Worm (Caenorhabditis elegans) whole organism, L4 larva: ENCODE data around the gene F21C10.3.

Source experiments
- F10B5.3 ChIP-seq: sonication (generic microtip); optimal IDR thresholded peaks from 2 replicates; lab custom pipeline; 2016; ENCODE audit warnings: mild to moderate bottlenecking, missing genetic modification characterization, missing compliant biosample characterization
- F37D6.2 ChIP-seq: sonication (generic microtip); optimal IDR thresholded peaks from 2 replicates; lab custom pipeline; 2016; ENCODE audit warnings: mild to moderate bottlenecking, missing genetic modification characterization, missing compliant biosample characterization
- F49E8.2 ChIP-seq: sonication (generic microtip); optimal IDR thresholded peaks from 2 replicates; lab custom pipeline; 2016; ENCODE audit warnings: missing compliant biosample characterization, mild to moderate bottlenecking, missing genetic modification characterization, borderline replicate concordance
- R02D3.7 ChIP-seq: fragments of 150-350 bp; sonication (generic microtip); optimal IDR thresholded peaks from 3 replicates; lab custom pipeline; 2014; ENCODE audit warnings: missing biosample characterization, missing genetic modification characterization
- Y75B8A.6 ChIP-seq: fragments of 200-800 bp; sonication (Bioruptor generic); IDR thresholded peaks from 2 replicates; pipeline ENCODE4 v1.3.6; 2022; ENCODE audit warnings: missing genetic modification reagents, missing genetic modification characterization, missing compliant biosample characterization
- ZK337.2 ChIP-seq: fragments of 200-800 bp; sonication (Bioruptor generic); IDR thresholded peaks from 2 replicates; pipeline ENCODE4 v1.3.6; 2022; ENCODE audit warnings: missing genetic modification reagents, missing genetic modification characterization, missing compliant biosample characterization
- ZK546.5 ChIP-seq, 2 experiments: sonication (generic microtip); optimal IDR thresholded peaks; 2 replicates each; lab custom pipeline; 2017; ENCODE audit warnings: missing biosample characterization in 2 of 2, missing genetic modification characterization in 2 of 2
- arid-1 ChIP-seq: fragments of 200-800 bp; sonication (Bioruptor generic); conservative IDR thresholded peaks from 2 replicates; pipeline ENCODE4 v1.3.6; 2022; ENCODE audit warnings: missing genetic modification reagents, missing genetic modification characterization, missing compliant biosample characterization
- ceh-20 ChIP-seq: fragments of 200-800 bp; sonication (Bioruptor generic); IDR thresholded peaks from 2 replicates; pipeline ENCODE4 v1.3.6; 2022; ENCODE audit warnings: missing genetic modification reagents, missing genetic modification characterization, missing compliant biosample characterization
- ces-1 ChIP-seq: fragments of 150-350 bp; sonication (generic microtip); optimal IDR thresholded peaks from 4 replicates; lab custom pipeline; 2014; ENCODE audit warnings: missing biosample characterization, missing genetic modification reagents, missing genetic modification characterization
- daf-8 ChIP-seq: fragments of 200-800 bp; sonication (Bioruptor generic); IDR thresholded peaks from 2 replicates; pipeline ENCODE4 v1.3.6; 2022; ENCODE audit warnings: missing genetic modification characterization, missing compliant biosample characterization
- dmd-6 ChIP-seq: fragments of 200-800 bp; sonication (Bioruptor generic); IDR thresholded peaks from 2 replicates; pipeline ENCODE4 v1.3.6; 2022; ENCODE audit warnings: missing genetic modification reagents, missing genetic modification characterization, missing compliant biosample characterization
- egl-27 ChIP-seq: sonication (generic microtip); optimal IDR thresholded peaks from 3 replicates; lab custom pipeline; 2017; ENCODE audit warnings: missing biosample characterization, missing genetic modification reagents, missing genetic modification characterization
- fos-1 ChIP-seq: fragments of 150-350 bp; optimal IDR thresholded peaks from 2 replicates; lab custom pipeline; 2014; ENCODE audit warnings: missing biosample characterization, missing genetic modification characterization
- hif-1 ChIP-seq, 2 experiments: sonication (generic microtip); optimal IDR thresholded peaks; 2 replicates each; lab custom pipeline; 2016 to 2017; ENCODE audit warnings: missing compliant biosample characterization in 2 of 2, missing genetic modification characterization in 2 of 2, missing genetic modification reagents in 2 of 2, missing genotype in 2 of 2, mild to moderate bottlenecking in 1 of 2
- hlh-11 ChIP-seq: fragments of 200-800 bp; sonication (Bioruptor generic); optimal IDR thresholded peaks from 2 replicates; lab custom pipeline; 2018; ENCODE audit warnings: mild to moderate bottlenecking, missing genetic modification characterization, missing compliant biosample characterization
- hlh-30 ChIP-seq: sonication (generic microtip); optimal IDR thresholded peaks from 2 replicates; lab custom pipeline; 2017; ENCODE audit warnings: antibody characterized with exemption, mild to moderate bottlenecking, missing genetic modification characterization, missing compliant biosample characterization; ENCODE audit not compliant: insufficient read depth
- jun-1 ChIP-seq: fragments of 150-350 bp; optimal IDR thresholded peaks from 2 replicates; lab custom pipeline; 2014; ENCODE audit warnings: missing biosample characterization, missing genetic modification reagents, missing genetic modification characterization
- lin-1 ChIP-seq: fragments of 200-800 bp; sonication (Bioruptor generic); IDR thresholded peaks from 2 replicates; pipeline ENCODE4 v1.3.6; 2022; ENCODE audit warnings: missing genetic modification reagents, missing genetic modification characterization, missing compliant biosample characterization
- lin-29 ChIP-seq: fragments of 200-800 bp; sonication (Bioruptor generic); IDR thresholded peaks from 2 replicates; pipeline ENCODE4 v1.3.6; 2022; ENCODE audit warnings: missing genetic modification reagents, missing genetic modification characterization, missing compliant biosample characterization
- lin-38 ChIP-seq: fragments of 200-800 bp; sonication (Bioruptor generic); IDR thresholded peaks from 2 replicates; pipeline ENCODE4 v1.3.6; 2022; ENCODE audit warnings: missing genetic modification reagents, missing genetic modification characterization, missing compliant biosample characterization
- lir-3 ChIP-seq: sonication (generic microtip); optimal IDR thresholded peaks from 2 replicates; lab custom pipeline; 2016; ENCODE audit warnings: mild to moderate bottlenecking, missing genetic modification characterization, missing compliant biosample characterization
- lsy-2 ChIP-seq, 2 experiments: fragments of 150-350 bp in 1 of 2; sonication (generic microtip) in 1 of 2; optimal IDR thresholded peaks; 2 replicates each; lab custom pipeline; 2014 to 2017; ENCODE audit warnings: missing biosample characterization in 2 of 2, missing genetic modification characterization in 2 of 2
- mdt-29 ChIP-seq: fragments of 200-800 bp; sonication (Bioruptor generic); IDR thresholded peaks from 2 replicates; pipeline ENCODE4 v1.3.6; 2022; ENCODE audit warnings: missing genetic modification reagents, missing genetic modification characterization, missing compliant biosample characterization
- mep-1 ChIP-seq: fragments of 150-350 bp; sonication (generic microtip); optimal IDR thresholded peaks from 3 replicates; lab custom pipeline; 2014; ENCODE audit warnings: missing biosample characterization, missing genetic modification characterization
- mxl-3 ChIP-seq: fragments of 200-800 bp; sonication (Bioruptor generic); optimal IDR thresholded peaks from 2 replicates; lab custom pipeline; 2018; ENCODE audit warnings: mild to moderate bottlenecking, missing genetic modification characterization, missing compliant biosample characterization
- nhr-10 ChIP-seq: fragments of 150-350 bp; optimal IDR thresholded peaks from 2 replicates; lab custom pipeline; 2014; ENCODE audit warnings: missing biosample characterization, missing genetic modification characterization
- nhr-111 ChIP-seq: fragments of 200-800 bp; sonication (Bioruptor generic); optimal IDR thresholded peaks from 2 replicates; lab custom pipeline; 2018; ENCODE audit warnings: mild to moderate bottlenecking, missing genetic modification characterization, missing compliant biosample characterization
- nhr-237 ChIP-seq: sonication (generic microtip); optimal IDR thresholded peaks from 2 replicates; lab custom pipeline; 2017; ENCODE audit warnings: missing biosample characterization, missing genetic modification characterization
- nhr-25 ChIP-seq: sonication (generic microtip); optimal IDR thresholded peaks from 2 replicates; lab custom pipeline; 2017; ENCODE audit warnings: missing genetic modification characterization, mild to moderate bottlenecking, missing compliant biosample characterization, antibody characterized with exemption, moderate library complexity, borderline replicate concordance; ENCODE audit not compliant: insufficient read depth
- nhr-28 ChIP-seq: fragments of 150-350 bp; optimal IDR thresholded peaks from 2 replicates; lab custom pipeline; 2014; ENCODE audit warnings: missing biosample characterization, missing genetic modification characterization
- nhr-41 ChIP-seq: fragments of 200-800 bp; sonication (Bioruptor generic); IDR thresholded peaks from 2 replicates; pipeline ENCODE4 v1.3.6; 2022; ENCODE audit warnings: missing genetic modification reagents, missing genetic modification characterization, missing compliant biosample characterization
- nhr-42 ChIP-seq: fragments of 200-800 bp; sonication (Bioruptor generic); IDR thresholded peaks from 2 replicates; pipeline ENCODE4 v1.3.6; 2022; ENCODE audit warnings: missing genetic modification characterization, missing compliant biosample characterization
- nhr-76 ChIP-seq: fragments of 150-350 bp; optimal IDR thresholded peaks from 2 replicates; lab custom pipeline; 2014; ENCODE audit warnings: missing biosample characterization, missing genetic modification characterization
- pha-4 ChIP-seq, 2 experiments: fragments of 150-350 bp in 1 of 2; fragments of 200-800 bp in 1 of 2; sonication (Bioruptor generic) in 1 of 2; IDR thresholded peaks in 1 of 2; optimal IDR thresholded peaks in 1 of 2; 2 replicates each; pipeline versions ENCODE4 v1.3.6 to Lab custom; 2014 to 2022; ENCODE audit warnings: missing genetic modification characterization in 2 of 2, missing genetic modification reagents in 2 of 2, missing biosample characterization in 1 of 2, missing compliant biosample characterization in 1 of 2
- pqm-1 ChIP-seq: sonication (generic microtip); optimal IDR thresholded peaks from 2 replicates; lab custom pipeline; 2017; ENCODE audit warnings: missing biosample characterization, missing genetic modification characterization
- set-16 ChIP-seq: fragments of 200-800 bp; sonication (Bioruptor generic); IDR thresholded peaks from 2 replicates; pipeline ENCODE4 v1.3.6; 2022; ENCODE audit warnings: missing genetic modification reagents, missing genetic modification characterization, missing compliant biosample characterization
- skn-1 ChIP-seq: fragments of 150-350 bp; optimal IDR thresholded peaks from 2 replicates; lab custom pipeline; 2014; ENCODE audit warnings: missing biosample characterization, missing genetic modification characterization
- snpc-4 ChIP-seq: fragments of 150-350 bp; optimal IDR thresholded peaks from 2 replicates; lab custom pipeline; 2014; ENCODE audit warnings: missing biosample characterization, missing genetic modification characterization
- tag-97 ChIP-seq: fragments of 200-800 bp; sonication (Bioruptor generic); IDR thresholded peaks from 2 replicates; pipeline ENCODE4 v1.3.6; 2022; ENCODE audit warnings: missing genetic modification characterization, missing compliant biosample characterization
- tra-1 ChIP-seq: fragments of 200-800 bp; sonication (Bioruptor generic); IDR thresholded peaks from 2 replicates; pipeline ENCODE4 v1.3.6; 2022; ENCODE audit warnings: missing genetic modification reagents, missing genetic modification characterization, missing compliant biosample characterization
- zip-11 ChIP-seq: fragments of 200-800 bp; sonication (Bioruptor generic); IDR thresholded peaks from 2 replicates; pipeline ENCODE4 v1.3.6; 2022; ENCODE audit warnings: missing genetic modification characterization, missing compliant biosample characterization
- zip-2 ChIP-seq: fragments of 150-350 bp; optimal IDR thresholded peaks from 2 replicates; lab custom pipeline; 2014; ENCODE audit warnings: missing biosample characterization, missing genetic modification characterization

The F21C10.3 gene

DNA sequence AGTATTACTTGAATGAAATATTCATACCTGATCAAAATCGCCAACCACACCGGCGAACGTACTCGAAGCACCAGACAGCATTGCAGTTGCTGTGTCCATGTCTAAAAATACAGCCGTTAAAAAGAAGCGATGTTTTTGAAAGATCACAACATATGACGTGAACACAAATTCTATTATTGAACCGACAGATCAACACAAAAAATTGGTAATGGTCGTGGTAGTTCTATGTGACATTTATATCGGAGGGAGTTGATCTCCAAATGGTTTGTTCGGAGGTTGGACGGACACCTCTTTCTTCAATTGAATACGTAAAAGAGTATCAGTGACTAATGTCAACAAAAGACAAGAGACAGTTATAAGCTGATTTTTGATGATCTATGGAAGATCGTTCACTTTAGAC lies 13.4 kb downstream of the F21C10.3 start, which contains the start of gene pitr-3:
pitr-3 (minus strand) TSS at position 101 of the 400 bp plus-strand sequence.
- TF ChIP-seq arid-1 (no peak), nhr-10 (tag; lab: Kevin White, UChicago) (no peak), set-16 (GFP tag; lab: Robert Waterston, UW) (no peak), zip-11 (GFP tag; lab: Robert Waterston, UW) (no peak), F10B5.3 (no peak), ZK546.5 (tag; optimal IDR thresholded peaks at IDR 0.05; lab: Kevin White, UChicago) (no peak), zip-2 (tag; lab: Kevin White, UChicago) (no peak), skn-1 (tag; lab: Kevin White, UChicago) (no peak), dmd-6 (GFP tag; lab: Robert Waterston, UW) (no peak), pha-4 (GFP tag; IDR thresholded peaks at IDR 0.05; lab: Robert Waterston, UW) (no peak), pha-4 (tag; optimal IDR thresholded peaks at IDR 0.05; lab: Kevin White, UChicago) (no peak), F37D6.2 (tag; lab: Kevin White, UChicago) (no peak), nhr-76 (tag; lab: Kevin White, UChicago) (no peak), lin-29 (GFP tag; lab: Robert Waterston, UW) (no peak), mdt-29 (no peak), F49E8.2 (tag; lab: Kevin White, UChicago) (no peak), ceh-20 (GFP tag; lab: Robert Waterston, UW) (no peak), Y75B8A.6 (no peak)

DNA sequence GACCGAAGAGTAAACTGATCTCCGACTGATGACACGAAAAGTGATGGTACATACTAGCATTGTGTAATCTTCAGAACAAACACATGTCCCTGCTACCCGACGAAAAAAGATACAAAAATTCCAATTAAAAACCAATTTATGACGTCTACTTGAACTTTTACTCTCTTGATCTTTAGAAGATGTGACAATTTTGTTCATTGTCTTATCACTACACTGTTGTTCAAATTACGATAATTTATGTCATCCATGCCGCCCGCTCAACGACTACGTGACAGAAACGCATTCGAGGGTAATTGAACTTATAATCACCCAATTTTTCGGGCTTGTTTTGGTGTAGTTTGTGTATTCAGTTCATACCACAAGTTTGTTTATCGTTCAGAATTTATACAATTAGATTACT lies 16.0 kb downstream of the F21C10.3 start:
- peak; percentile 23 for TF ChIP-seq nhr-28
- TF ChIP-seq zip-11 (GFP tag; lab: Robert Waterston, UW), result no peak
- no peak for TF ChIP-seq ceh-20 (GFP tag; lab: Robert Waterston, UW)

DNA sequence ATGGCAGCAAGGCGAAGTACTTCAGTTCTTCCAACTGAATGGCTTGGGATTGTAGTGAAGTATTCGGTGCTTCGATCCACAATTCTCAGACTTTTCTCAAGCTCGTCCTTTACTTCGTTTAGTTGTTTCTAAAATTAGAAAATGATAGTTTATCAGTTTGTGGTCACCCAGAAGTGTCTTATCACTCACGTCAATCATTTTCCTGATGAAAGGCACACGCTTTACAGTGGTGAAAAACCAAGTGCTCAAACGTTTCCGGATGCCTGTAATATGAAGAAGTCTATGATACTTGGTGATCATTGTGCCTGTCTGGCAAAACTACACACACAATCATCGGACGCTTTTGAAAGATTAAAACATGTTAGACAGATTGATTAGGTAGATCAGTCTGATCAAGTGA lies 18.3 kb downstream of the F21C10.3 start:
- no peak for TF ChIP-seq tag-97
- TF ChIP-seq lin-38, result no peak
- no peak for TF ChIP-seq lin-1 (GFP tag; lab: Robert Waterston, UW)
- TF ChIP-seq dmd-6 (GFP tag; lab: Robert Waterston, UW), result peak; percentile 75
- peak; percentile 23 for TF ChIP-seq pqm-1 (tag; lab: Kevin White, UChicago)
- TF ChIP-seq hif-1 (tag; optimal IDR thresholded peaks at IDR 0.05; lab: Kevin White, UChicago), result no peak
- no peak for TF ChIP-seq fos-1 (tag; lab: Kevin White, UChicago)
- no peak for TF ChIP-seq zip-11 (GFP tag; lab: Robert Waterston, UW)
- no peak for TF ChIP-seq snpc-4
- TF ChIP-seq hlh-11 (tag; lab: Kevin White, UChicago), result peak; percentile 38
- 0 out of 2 replicates have a peak, but pooled peaks have one; percentile 17 for TF ChIP-seq tra-1 (GFP tag; lab: Robert Waterston, UW)
- TF ChIP-seq nhr-28, result peak; percentile 3
- TF ChIP-seq nhr-41 (GFP tag; lab: Robert Waterston, UW), result no peak
- TF ChIP-seq nhr-25, result no peak

DNA sequence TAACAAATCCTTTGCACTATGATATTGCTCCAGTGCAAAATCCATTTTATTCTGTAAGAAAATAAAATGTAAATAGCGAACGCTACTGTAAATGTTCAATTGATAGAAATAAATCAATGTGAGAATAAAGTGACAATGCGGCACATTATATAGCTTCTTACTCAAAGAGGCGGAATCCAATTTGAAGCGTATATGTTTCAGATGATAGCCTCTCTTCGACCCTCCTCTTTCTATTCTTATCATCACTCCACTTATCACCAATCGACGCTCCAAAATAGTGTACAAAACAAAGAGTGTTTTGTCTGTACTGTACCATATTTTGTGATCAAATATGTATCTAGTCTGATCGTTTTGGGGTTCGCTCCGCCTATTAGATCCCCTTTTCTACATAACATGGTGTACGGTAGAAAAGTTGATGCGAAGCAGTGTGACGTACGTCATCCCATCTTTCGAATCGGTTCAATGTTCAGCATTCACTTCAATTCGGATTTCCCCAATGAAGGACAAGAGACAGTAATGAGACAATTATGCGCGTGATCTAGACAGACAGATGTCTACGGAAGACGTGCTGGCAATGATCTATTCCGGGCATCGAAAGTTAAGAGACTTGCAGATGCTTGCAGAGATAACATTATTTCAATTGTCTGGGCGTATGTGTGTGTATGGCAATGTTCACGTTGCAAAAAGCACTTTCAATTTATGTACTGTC lies 19.1 kb downstream of the F21C10.3 start, which contains the start of gene spl-2:
spl-2 (minus strand) TSS at position 51 of the 709 bp plus-strand sequence.
- peak; percentile 35 for TF ChIP-seq hlh-11 (tag; lab: Kevin White, UChicago)
- TF ChIP-seq daf-8 (GFP tag; lab: Robert Waterston, UW), result no peak
- no peak for TF ChIP-seq lsy-2 (tag; optimal IDR thresholded peaks at IDR 0.05; lab: Kevin White, UChicago)
- TF ChIP-seq nhr-237 (tag; lab: Kevin White, UChicago), result no peak
- TF ChIP-seq egl-27 (tag; lab: Kevin White, UChicago), result no peak
- no peak for TF ChIP-seq nhr-41 (GFP tag; lab: Robert Waterston, UW)
- TF ChIP-seq pha-4 (GFP tag; IDR thresholded peaks at IDR 0.05; lab: Robert Waterston, UW), result no peak
- no peak for TF ChIP-seq pha-4 (tag; optimal IDR thresholded peaks at IDR 0.05; lab: Kevin White, UChicago)
- TF ChIP-seq ZK337.2 (GFP tag; lab: Robert Waterston, UW), result no peak
- TF ChIP-seq mxl-3 (GFP tag; lab: Kevin White, UChicago), result peak; percentile 56
- TF ChIP-seq nhr-111, result no peak
- TF ChIP-seq jun-1, result no peak
- TF ChIP-seq lir-3, result no peak
- TF ChIP-seq F37D6.2 (tag; lab: Kevin White, UChicago), result no peak
- TF ChIP-seq dmd-6 (GFP tag; lab: Robert Waterston, UW), result peak; percentile 25; the same call in 1 of the 2 replicates
- TF ChIP-seq ces-1 (GFP tag; lab: Kevin White, UChicago), result no peak
- TF ChIP-seq pqm-1 (tag; lab: Kevin White, UChicago), result no peak
- no peak for TF ChIP-seq nhr-25
- TF ChIP-seq mep-1 (tag; lab: Kevin White, UChicago), result no peak
- TF ChIP-seq R02D3.7, result no peak
- peak; percentile 42 for TF ChIP-seq hlh-30 (tag; lab: Kevin White, UChicago)
- TF ChIP-seq nhr-42, result no peak
